Worm (Caenorhabditis elegans): Measurements from ENCODE around the gene Y77E11A.8.
A peak's percentile ranks its signal among the peaks of the same experiment; 100 is the strongest.

The Y77E11A.8 gene

DNA sequence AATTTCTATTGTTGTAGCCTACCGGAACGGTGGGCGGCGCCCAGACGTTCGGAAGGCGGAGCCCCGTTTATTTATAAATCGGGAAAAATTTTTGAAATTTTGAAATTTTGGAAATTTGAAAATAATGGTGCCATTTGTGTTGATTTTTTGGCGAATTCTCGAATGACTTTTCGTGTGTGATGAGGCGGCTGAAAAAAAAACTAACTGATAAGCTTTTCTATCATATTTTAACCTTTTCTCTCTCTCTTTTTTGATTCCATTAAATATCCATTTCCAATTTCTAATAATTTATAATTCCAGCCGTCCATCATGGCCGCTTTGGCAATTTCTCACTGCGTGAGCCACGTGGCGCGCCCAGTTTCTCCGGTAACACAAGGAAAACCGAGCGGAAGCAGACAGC lies 31.9 kb upstream of the Y77E11A.8 start, which contains the start of gene nadk-1:
TSS of gene nadk-1 (plus strand) at position 301 of the 400 bp plus-strand sequence.
- no peak for TF ChIP-seq ceh-16 (tag; optimal IDR thresholded peaks at IDR 0.05)
- no peak for TF ChIP-seq ZK546.5 (tag; optimal IDR thresholded peaks at IDR 0.05)
- no peak for TF ChIP-seq pqm-1 (tag; optimal IDR thresholded peaks at IDR 0.05)
- no peak for TF ChIP-seq nhr-25 (tag; optimal IDR thresholded peaks at IDR 0.05)
- no peak for TF ChIP-seq nhr-12 (tag; optimal IDR thresholded peaks at IDR 0.05)
- no peak for TF ChIP-seq zag-1 (tag; optimal IDR thresholded peaks at IDR 0.05)
- no peak for TF ChIP-seq ceh-9 (tag; optimal IDR thresholded peaks at IDR 0.05)
- no peak for TF ChIP-seq snpc-4 (tag; optimal IDR thresholded peaks at IDR 0.05)

DNA sequence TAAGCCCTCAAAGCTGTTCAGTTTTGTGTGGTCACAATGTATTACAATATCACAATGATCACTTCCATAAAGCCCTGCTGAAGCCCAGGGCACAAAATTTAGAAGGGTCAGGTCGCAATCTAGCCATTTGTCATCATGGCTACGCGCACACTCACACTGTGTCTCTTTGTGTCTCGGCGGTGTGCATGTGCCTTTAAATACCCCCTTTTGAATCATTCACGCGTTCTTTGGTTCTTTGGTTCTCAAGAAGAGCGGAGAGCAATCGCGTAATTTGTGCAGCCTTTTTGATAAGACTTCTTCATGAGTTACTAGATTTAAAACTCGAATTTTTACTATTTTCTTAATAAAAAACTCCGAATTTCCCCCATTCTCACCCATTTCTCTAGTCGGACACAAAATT lies 30.1 kb upstream of the Y77E11A.8 start:
- no peak for TF ChIP-seq ZK546.5 (tag; optimal IDR thresholded peaks at IDR 0.05)
- TF ChIP-seq pha-4 (tag; optimal IDR thresholded peaks at IDR 0.05), result peak; percentile 41
- peak; percentile 54 for TF ChIP-seq lin-39 (tag; optimal IDR thresholded peaks at IDR 0.05)
- no peak for TF ChIP-seq nhr-237 (tag; optimal IDR thresholded peaks at IDR 0.05)
- no peak for TF ChIP-seq nfya-1 (tag; optimal IDR thresholded peaks at IDR 0.05; ENCODE audit: insufficient read depth)
- TF ChIP-seq ama-1 (optimal IDR thresholded peaks at IDR 0.05), result peak; percentile 5
- TF ChIP-seq hmg-11 (tag; optimal IDR thresholded peaks at IDR 0.05), result no peak
- peak; percentile 60 for TF ChIP-seq pqm-1 (tag; optimal IDR thresholded peaks at IDR 0.05)
- TF ChIP-seq unc-39 (tag; optimal IDR thresholded peaks at IDR 0.05), result no peak
- no peak for TF ChIP-seq eor-1 (tag; optimal IDR thresholded peaks at IDR 0.05)
- peak; percentile 68 for TF ChIP-seq skn-1 (tag; optimal IDR thresholded peaks at IDR 0.05)
- TF ChIP-seq tbx-2 (tag; optimal IDR thresholded peaks at IDR 0.05), result no peak
- TF ChIP-seq elt-3 (tag; optimal IDR thresholded peaks at IDR 0.05), result no peak
- TF ChIP-seq jun-1 (tag; optimal IDR thresholded peaks at IDR 0.05), result peak; percentile 5
- no peak for TF ChIP-seq sea-2 (GFP tag; optimal IDR thresholded peaks at IDR 0.05)
- peak; percentile 77 for TF ChIP-seq elt-2 (tag; optimal IDR thresholded peaks at IDR 0.05)

DNA sequence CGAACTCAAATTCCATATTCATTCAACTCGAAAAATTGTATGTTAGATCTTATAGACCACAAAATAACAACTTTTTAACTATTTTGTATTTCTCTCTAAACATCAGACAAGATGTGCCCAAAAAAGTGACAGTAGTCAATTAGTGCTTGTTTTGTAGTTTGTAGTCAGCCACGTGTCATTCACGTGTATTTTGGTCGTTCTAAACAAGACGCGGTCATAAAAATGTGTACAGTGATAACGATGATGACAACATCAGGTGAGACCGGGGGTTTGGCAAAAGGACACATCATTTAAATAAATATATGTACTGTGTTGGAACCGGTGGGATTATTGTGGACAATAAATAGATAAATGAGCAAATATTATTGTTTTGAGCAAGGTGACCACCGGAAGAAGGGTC lies 29.3 kb upstream of the Y77E11A.8 start:
- TF ChIP-seq egl-5 (tag; optimal IDR thresholded peaks at IDR 0.05), result no peak
- TF ChIP-seq elt-2 (tag; optimal IDR thresholded peaks at IDR 0.05), result peak; percentile 84
- no peak for TF ChIP-seq lin-15B (tag; optimal IDR thresholded peaks at IDR 0.05)
- TF ChIP-seq aly-2 (tag; optimal IDR thresholded peaks at IDR 0.05), result no peak
- TF ChIP-seq unc-39 (tag; optimal IDR thresholded peaks at IDR 0.05), result no peak
- no peak for TF ChIP-seq hmg-11 (tag; optimal IDR thresholded peaks at IDR 0.05)
- peak; percentile 72 for TF ChIP-seq pha-4 (tag; optimal IDR thresholded peaks at IDR 0.05)
- TF ChIP-seq mdl-1 (tag; optimal IDR thresholded peaks at IDR 0.05), result peak; percentile 27
- TF ChIP-seq fkh-10 (GFP tag; optimal IDR thresholded peaks at IDR 0.05), result no peak
- no peak for TF ChIP-seq ztf-11 (tag; optimal IDR thresholded peaks at IDR 0.05)
- TF ChIP-seq ceh-82 (tag; optimal IDR thresholded peaks at IDR 0.05), result no peak
- TF ChIP-seq sea-2 (GFP tag; optimal IDR thresholded peaks at IDR 0.05), result no peak
- peak in 1 of 3 experiments; percentile 33 for TF ChIP-seq elt-3 (tag; optimal IDR thresholded peaks at IDR 0.05)
- TF ChIP-seq egl-27 (tag; optimal IDR thresholded peaks at IDR 0.05), result no peak
- peak; percentile 73 for TF ChIP-seq mml-1 (tag; optimal IDR thresholded peaks at IDR 0.05)
- no peak for TF ChIP-seq elt-1 (tag; optimal IDR thresholded peaks at IDR 0.05)
- TF ChIP-seq nhr-12 (tag; optimal IDR thresholded peaks at IDR 0.05), result no peak
- no peak for TF ChIP-seq eor-1 (tag; optimal IDR thresholded peaks at IDR 0.05)
- no peak for TF ChIP-seq skn-1 (tag; optimal IDR thresholded peaks at IDR 0.05)
- TF ChIP-seq nhr-11 (tag; optimal IDR thresholded peaks at IDR 0.05), result no peak
- TF ChIP-seq ceh-28 (tag; optimal IDR thresholded peaks at IDR 0.05), result no peak
- TF ChIP-seq ama-1 (optimal IDR thresholded peaks at IDR 0.05), result peak; percentile 18
- TF ChIP-seq nhr-76 (tag; optimal IDR thresholded peaks at IDR 0.05), result no peak
- TF ChIP-seq R02D3.7 (tag; optimal IDR thresholded peaks at IDR 0.05), result no peak
- TF ChIP-seq nhr-77 (tag; optimal IDR thresholded peaks at IDR 0.05), result no peak
- peak; percentile 49 for TF ChIP-seq nhr-23 (tag; optimal IDR thresholded peaks at IDR 0.05)
- peak; percentile 48 for TF ChIP-seq nhr-43 (tag; optimal IDR thresholded peaks at IDR 0.05; ENCODE audit: poor library complexity, severe bottlenecking)
- peak; percentile 31 for TF ChIP-seq lsy-12 (tag; optimal IDR thresholded peaks at IDR 0.05)
- peak; percentile 89 for TF ChIP-seq pqm-1 (tag; optimal IDR thresholded peaks at IDR 0.05)
- no peak for TF ChIP-seq nhr-28 (tag; optimal IDR thresholded peaks at IDR 0.05)
- TF ChIP-seq jun-1 (tag; optimal IDR thresholded peaks at IDR 0.05), result peak; percentile 74
- no peak for TF ChIP-seq zag-1 (tag; optimal IDR thresholded peaks at IDR 0.05)
- no peak for TF ChIP-seq nhr-67 (tag; optimal IDR thresholded peaks at IDR 0.05)
- no peak for TF ChIP-seq snpc-4 (tag; optimal IDR thresholded peaks at IDR 0.05)
- peak; percentile 73 for TF ChIP-seq nhr-25 (tag; optimal IDR thresholded peaks at IDR 0.05)
- TF ChIP-seq ceh-9 (tag; optimal IDR thresholded peaks at IDR 0.05), result no peak
- no peak for TF ChIP-seq fos-1 (tag; optimal IDR thresholded peaks at IDR 0.05)
- no peak for TF ChIP-seq lin-39 (tag; optimal IDR thresholded peaks at IDR 0.05)
- TF ChIP-seq ceh-16 (tag; optimal IDR thresholded peaks at IDR 0.05), result no peak
- TF ChIP-seq nhr-237 (tag; optimal IDR thresholded peaks at IDR 0.05), result no peak
- no peak for TF ChIP-seq daf-12 (tag; optimal IDR thresholded peaks at IDR 0.05)
- TF ChIP-seq ZK546.5 (tag; optimal IDR thresholded peaks at IDR 0.05), result no peak
- TF ChIP-seq tbx-2 (tag; optimal IDR thresholded peaks at IDR 0.05), result no peak
- no peak for TF ChIP-seq ztf-4 (tag; optimal IDR thresholded peaks at IDR 0.05)
- TF ChIP-seq fkh-2 (tag; optimal IDR thresholded peaks at IDR 0.05), result no peak
- peak; percentile 22 for TF ChIP-seq nfya-1 (tag; optimal IDR thresholded peaks at IDR 0.05; ENCODE audit: insufficient read depth)
- no peak for TF ChIP-seq unc-62 (GFP tag; optimal IDR thresholded peaks at IDR 0.05)

Data from whole organism, L3 larva.